Fruit fly (Drosophila melanogaster) whole organism, embryonic: Measurements from ENCODE around the gene CG6094.
A peak's percentile ranks its signal among the peaks of the same experiment; 100 is the strongest.

Experiments used
- Awh ChIP-seq: fragments of 200-800 bp; sonication (Bioruptor generic); IDR thresholded peaks from 2 replicates; pipeline ENCODE4, ENCODE4 v1.3.6; 2022; ENCODE audit warnings: missing biosample characterization, missing genetic modification characterization
- Bteb2 ChIP-seq: fragments of 200-800 bp; sonication (Bioruptor generic); optimal IDR thresholded peaks from 2 replicates; lab custom pipeline; 2016; ENCODE audit warnings: missing biosample characterization, missing genetic modification characterization
- CG10979 ChIP-seq: fragments of 200-800 bp; sonication (Bioruptor generic); optimal IDR thresholded peaks from 2 replicates; lab custom pipeline; 2018; ENCODE audit warnings: missing biosample characterization, mild to moderate bottlenecking, missing genetic modification characterization, moderate library complexity
- CG11085 ChIP-seq: fragments of 200-800 bp; sonication (Bioruptor generic); IDR thresholded peaks from 2 replicates; pipeline ENCODE4 v1.3.6; 2022; ENCODE audit warnings: missing biosample characterization, missing genetic modification characterization
- CG12219 ChIP-seq: fragments of 200-800 bp; sonication (Bioruptor generic); optimal IDR thresholded peaks from 3 replicates; lab custom pipeline; 2018; ENCODE audit warnings: missing biosample characterization, mild to moderate bottlenecking, missing genetic modification characterization
- CG12299 ChIP-seq: fragments of 200-800 bp; sonication (Bioruptor generic); optimal IDR thresholded peaks from 2 replicates; lab custom pipeline; 2018; ENCODE audit warnings: missing biosample characterization, mild to moderate bottlenecking, missing genetic modification characterization
- CG12391 ChIP-seq: fragments of 200-800 bp; sonication (Bioruptor generic); optimal IDR thresholded peaks from 3 replicates; lab custom pipeline; 2018; ENCODE audit warnings: missing biosample characterization, mild to moderate bottlenecking, missing genetic modification characterization, moderate library complexity
- CG13296 ChIP-seq: fragments of 200-800 bp; sonication (Bioruptor generic); optimal IDR thresholded peaks from 3 replicates; lab custom pipeline; 2018; ENCODE audit warnings: missing biosample characterization, mild to moderate bottlenecking, missing genetic modification characterization
- CG14965 ChIP-seq: fragments of 200-800 bp; sonication (Bioruptor generic); optimal IDR thresholded peaks from 2 replicates; lab custom pipeline; 2016; ENCODE audit warnings: missing biosample characterization, missing genetic modification characterization, borderline replicate concordance
- CG1529 ChIP-seq: fragments of 200-800 bp; sonication (Bioruptor generic); optimal IDR thresholded peaks from 3 replicates; lab custom pipeline; 2018; ENCODE audit warnings: missing biosample characterization, missing genetic modification characterization
- CG1602 ChIP-seq: fragments of 200-800 bp; sonication (Bioruptor generic); optimal IDR thresholded peaks from 3 replicates; lab custom pipeline; 2016; ENCODE audit warnings: missing biosample characterization, missing genetic modification characterization
- CG17359 ChIP-seq: fragments of 200-800 bp; sonication (Bioruptor generic); optimal IDR thresholded peaks from 3 replicates; lab custom pipeline; 2018; ENCODE audit warnings: missing biosample characterization, mild to moderate bottlenecking, missing genetic modification characterization, moderate library complexity
- CG17829 ChIP-seq: fragments of 200-800 bp; optimal IDR thresholded peaks from 2 replicates; lab custom pipeline; 2019; ENCODE audit warnings: missing biosample characterization, mild to moderate bottlenecking, missing genetic modification characterization, moderate library complexity
- CG42726 ChIP-seq: fragments of 200-800 bp; sonication (Bioruptor generic); IDR thresholded peaks from 2 replicates; pipeline ENCODE4 v1.3.6; 2022; ENCODE audit warnings: missing biosample characterization, missing genetic modification characterization; ENCODE audit not compliant: partially characterized antibody
- CG4282 ChIP-seq: fragments of 200-800 bp; sonication (Bioruptor generic); optimal IDR thresholded peaks from 2 replicates; lab custom pipeline; 2016; ENCODE audit warnings: missing biosample characterization, missing genetic modification characterization
- CG4404 ChIP-seq: fragments of 200-800 bp; sonication (Bioruptor generic); IDR thresholded peaks from 2 replicates; pipeline ENCODE4 v1.3.6; 2022; ENCODE audit warnings: missing biosample characterization, missing genetic modification characterization
- CG8944 ChIP-seq: fragments of 200-800 bp; sonication (Bioruptor generic); optimal IDR thresholded peaks from 3 replicates; lab custom pipeline; 2016; ENCODE audit warnings: missing biosample characterization, missing genetic modification characterization
- CHES-1-like ChIP-seq: fragments of 200-800 bp; sonication (Bioruptor generic); optimal IDR thresholded peaks from 2 replicates; lab custom pipeline; 2016; ENCODE audit warnings: missing biosample characterization, missing genetic modification characterization
- CTCF ChIP-seq: fragments of 200-800 bp; sonication (Bioruptor generic); optimal IDR thresholded peaks from 2 replicates; lab custom pipeline; 2017; ENCODE audit warnings: missing biosample characterization, mild to moderate bottlenecking, missing genetic modification characterization, moderate library complexity
- Camta ChIP-seq: fragments of 200-800 bp; sonication (Bioruptor generic); optimal IDR thresholded peaks from 2 replicates; lab custom pipeline; 2016; ENCODE audit warnings: missing biosample characterization, missing genetic modification characterization
- Dip2 ChIP-seq: fragments of 200-800 bp; sonication (Bioruptor generic); IDR thresholded peaks from 2 replicates; pipeline ENCODE4 v1.3.6; 2022; ENCODE audit warnings: missing biosample characterization, missing genetic modification characterization
- ERR ChIP-seq: fragments of 200-800 bp; sonication (Bioruptor generic); optimal IDR thresholded peaks from 2 replicates; lab custom pipeline; 2016; ENCODE audit warnings: missing biosample characterization, missing genetic modification characterization
- Hsf ChIP-seq: fragments of 200-800 bp; sonication (Bioruptor generic); optimal IDR thresholded peaks from 3 replicates; lab custom pipeline; 2016; ENCODE audit warnings: missing biosample characterization, missing genetic modification characterization
- MTF-1 ChIP-seq: fragments of 200-800 bp; sonication (Bioruptor generic); optimal IDR thresholded peaks from 2 replicates; lab custom pipeline; 2018; ENCODE audit warnings: missing biosample characterization, mild to moderate bottlenecking, missing genetic modification characterization, borderline replicate concordance
- Meics ChIP-seq: fragments of 200-800 bp; sonication (Bioruptor generic); optimal IDR thresholded peaks from 2 replicates; lab custom pipeline; 2017; ENCODE audit warnings: missing biosample characterization, mild to moderate bottlenecking, missing genetic modification characterization
- Myb ChIP-seq: fragments of 200-800 bp; sonication (Bioruptor generic); optimal IDR thresholded peaks from 2 replicates; lab custom pipeline; 2016; ENCODE audit warnings: missing biosample characterization, missing genetic modification characterization
- Opbp ChIP-seq: fragments of 200-800 bp; sonication (Bioruptor generic); IDR thresholded peaks from 3 replicates; pipeline ENCODE4 v1.3.6; 2022; ENCODE audit warnings: missing biosample characterization, missing genetic modification characterization; ENCODE audit not compliant: partially characterized antibody
- Side ChIP-seq: fragments of 200-800 bp; sonication (Bioruptor generic); optimal IDR thresholded peaks from 2 replicates; lab custom pipeline; 2016; ENCODE audit warnings: missing biosample characterization, missing genetic modification characterization
- Taf1 ChIP-seq: fragments of 200-800 bp; sonication (Bioruptor generic); IDR thresholded peaks from 2 replicates; pipeline ENCODE4 v1.3.6; 2022; ENCODE audit warnings: missing biosample characterization, missing genetic modification characterization
- Xrp1 ChIP-seq: fragments of 200-800 bp; sonication (Bioruptor generic); IDR thresholded peaks from 2 replicates; pipeline ENCODE4 v1.3.6; 2022; ENCODE audit warnings: missing biosample characterization, missing genetic modification characterization
- ara ChIP-seq: fragments of 200-800 bp; sonication (Bioruptor generic); IDR thresholded peaks from 2 replicates; pipeline ENCODE4 v1.3.6; 2022; ENCODE audit warnings: missing biosample characterization, missing genetic modification characterization
- ase ChIP-seq: fragments of 200-800 bp; sonication (Bioruptor generic); IDR thresholded peaks from 3 replicates; pipeline ENCODE4 v1.3.6; 2022; ENCODE audit warnings: missing biosample characterization, missing genetic modification characterization
- cas ChIP-seq: fragments of 200-800 bp; sonication (Bioruptor generic); IDR thresholded peaks from 2 replicates; pipeline ENCODE4 v1.3.6; 2022; ENCODE audit warnings: missing biosample characterization, missing genetic modification characterization
- cg ChIP-seq: fragments of 200-800 bp; sonication (Bioruptor generic); optimal IDR thresholded peaks from 3 replicates; lab custom pipeline; 2019; ENCODE audit warnings: missing biosample characterization, mild to moderate bottlenecking, missing genetic modification characterization, moderate library complexity
- ewg ChIP-seq: fragments of 200-800 bp; sonication (Bioruptor generic); optimal IDR thresholded peaks from 3 replicates; lab custom pipeline; 2017; ENCODE audit warnings: mild to moderate bottlenecking, missing biosample characterization, missing genetic modification reagents, missing genetic modification characterization
- gcm2 ChIP-seq: fragments of 200-800 bp; sonication (Bioruptor generic); optimal IDR thresholded peaks from 2 replicates; lab custom pipeline; 2016; ENCODE audit warnings: missing biosample characterization, missing genetic modification characterization
- gro ChIP-seq: fragments of 200-800 bp; sonication (Bioruptor generic); optimal IDR thresholded peaks from 2 replicates; lab custom pipeline; 2016; ENCODE audit warnings: missing biosample characterization, missing genetic modification characterization
- gsb ChIP-seq: fragments of 200-800 bp; sonication (Bioruptor generic); IDR thresholded peaks from 2 replicates; pipeline ENCODE4 v1.3.6; 2022; ENCODE audit warnings: missing biosample characterization, missing genetic modification characterization
- ind ChIP-seq: fragments of 200-800 bp; sonication (Bioruptor generic); optimal IDR thresholded peaks from 3 replicates; lab custom pipeline; 2016; ENCODE audit warnings: missing biosample characterization, missing genetic modification characterization
- klu ChIP-seq: fragments of 200-800 bp; sonication (Bioruptor generic); IDR thresholded peaks from 2 replicates; pipeline ENCODE4 v1.3.6; 2022; ENCODE audit warnings: missing biosample characterization, missing genetic modification characterization
- mam ChIP-seq: fragments of 200-800 bp; sonication (Bioruptor generic); optimal IDR thresholded peaks from 3 replicates; lab custom pipeline; 2016; ENCODE audit warnings: missing biosample characterization, missing genetic modification characterization
- peb ChIP-seq: fragments of 200-800 bp; sonication (Bioruptor generic); IDR thresholded peaks from 2 replicates; pipeline ENCODE4 v1.3.6; 2022; ENCODE audit warnings: missing biosample characterization, missing genetic modification characterization
- phol ChIP-seq: fragments of 200-800 bp; sonication (Bioruptor generic); optimal IDR thresholded peaks from 3 replicates; lab custom pipeline; 2018; ENCODE audit warnings: missing biosample characterization, mild to moderate bottlenecking, missing genetic modification characterization, moderate library complexity
- repo ChIP-seq: fragments of 200-800 bp; sonication (Bioruptor generic); optimal IDR thresholded peaks from 2 replicates; lab custom pipeline; 2016; ENCODE audit warnings: missing biosample characterization, missing genetic modification characterization
- schlank ChIP-seq: fragments of 200-800 bp; sonication (Bioruptor generic); optimal IDR thresholded peaks from 2 replicates; lab custom pipeline; 2018; ENCODE audit warnings: missing biosample characterization, mild to moderate bottlenecking, missing genetic modification characterization
- sd ChIP-seq: fragments of 200-800 bp; sonication (Bioruptor generic); optimal IDR thresholded peaks from 3 replicates; lab custom pipeline; 2018; ENCODE audit warnings: missing biosample characterization, mild to moderate bottlenecking, missing genetic modification characterization, moderate library complexity
- ttk ChIP-seq: fragments of 200-800 bp; sonication (Bioruptor generic); IDR thresholded peaks from 2 replicates; pipeline ENCODE4 v2.1.2; 2022; ENCODE audit warnings: missing biosample characterization, missing genetic modification characterization
- tup ChIP-seq: fragments of 200-800 bp; sonication (Bioruptor generic); optimal IDR thresholded peaks from 2 replicates; lab custom pipeline; 2016; ENCODE audit warnings: missing biosample characterization, mild to moderate bottlenecking, missing genetic modification characterization, moderate library complexity
- unpg ChIP-seq: fragments of 200-800 bp; sonication (Bioruptor generic); optimal IDR thresholded peaks from 3 replicates; lab custom pipeline; 2018; ENCODE audit warnings: missing biosample characterization, mild to moderate bottlenecking, missing genetic modification characterization, moderate library complexity

The CG6094 gene

dm6 chr2L:10457191-10457899 lies 49.5 kb upstream of the CG6094 start, which contains the start of the genes LManI and LManII (continued):
- TF ChIP-seq Opbp (GFP tag; lab: Robert Waterston, UW) (no peak), ERR (GFP tag; lab: Kevin White, UChicago) (no peak), ara (GFP tag; lab: Robert Waterston, UW) (no peak), Hsf (GFP tag; lab: Kevin White, UChicago) (no peak), cg (peak; percentile 55), ewg (GFP tag; lab: Kevin White, UChicago) (no peak), CG17829 (tag; lab: Kevin White, UChicago) (peak; percentile 80), CG12299 (tag; lab: Kevin White, UChicago) (no peak), Awh (GFP tag; lab: Robert Waterston, UW) (no peak)

dm6 chr2L:10458979-10459378 lies 47.9 kb upstream of the CG6094 start:
- TF ChIP-seq Taf1 (GFP tag; lab: Robert Waterston, UW) (no peak), mam (GFP tag; lab: Kevin White, UChicago) (no peak), CG10979 (tag; lab: Kevin White, UChicago) (peak; percentile 56), CG13296 (GFP tag; lab: Kevin White, UChicago) (no peak), CG1602 (GFP tag; lab: Kevin White, UChicago) (no peak), ind (GFP tag; lab: Kevin White, UChicago) (no peak), klu (GFP tag; lab: Robert Waterston, UW) (no peak), ewg (GFP tag; lab: Kevin White, UChicago) (no peak), sd (tag; lab: Kevin White, UChicago) (no peak), CTCF (GFP tag; lab: Kevin White, UChicago) (peak; percentile 80), gro (GFP tag; lab: Kevin White, UChicago) (no peak), unpg (GFP tag; lab: Kevin White, UChicago) (no peak), tup (GFP tag; lab: Kevin White, UChicago) (no peak), Xrp1 (GFP tag; lab: Robert Waterston, UW) (no peak), gcm2 (GFP tag; lab: Kevin White, UChicago) (no peak), CG14965 (GFP tag; lab: Kevin White, UChicago) (peak; percentile 88)

- TF ChIP-seq repo (GFP tag; lab: Kevin White, UChicago) (no peak), MTF-1 (no peak), Myb (GFP tag; lab: Kevin White, UChicago) (no peak), CG8944 (peak; percentile 51), ttk (peak; percentile 62), Camta (GFP tag; lab: Kevin White, UChicago) (peak; percentile 66), cas (GFP tag; lab: Robert Waterston, UW) (no peak), Side (GFP tag; lab: Kevin White, UChicago) (no peak), CG4282 (GFP tag; lab: Kevin White, UChicago) (no peak), phol (peak; percentile 84), ase (GFP tag; lab: Robert Waterston, UW) (no peak), Dip2 (GFP tag; lab: Robert Waterston, UW) (no peak), peb (GFP tag; lab: Robert Waterston, UW) (no peak), gsb (no peak), schlank (no peak), CG42726 (GFP tag; lab: Robert Waterston, UW) (no peak), CG1529 (GFP tag; lab: Kevin White, UChicago) (peak; percentile 67), CG12391 (tag; lab: Kevin White, UChicago) (peak; percentile 50), CG17359 (tag; lab: Kevin White, UChicago) (peak; percentile 74), CHES-1-like (no peak), Bteb2 (GFP tag; lab: Kevin White, UChicago) (no peak), CG11085 (no peak), Meics (peak; percentile 51), CG4404 (peak; percentile 58; the same call in 1 of the 2 replicates), CG12219 (no peak)
Observed at dm6 chr2L:10466865-10467270, 40.0 kb upstream of the CG6094 start.
